Worm (Caenorhabditis elegans) whole organism, midembryonic: ENCODE data around the gene Y57G7A.2.

Source experiments
- flt-1 ChIP-seq: fragments of 200-800 bp; sonication (Bioruptor generic); IDR thresholded peaks from 2 replicates; pipeline ENCODE4 v1.3.6; 2022; ENCODE audit warnings: missing genetic modification characterization, missing compliant biosample characterization
- tab-1 ChIP-seq: fragments of 200-800 bp; sonication (Bioruptor generic); IDR thresholded peaks from 2 replicates; pipeline ENCODE4 v1.3.6; 2022; ENCODE audit warnings: missing genetic modification characterization, missing compliant biosample characterization

DNA sequence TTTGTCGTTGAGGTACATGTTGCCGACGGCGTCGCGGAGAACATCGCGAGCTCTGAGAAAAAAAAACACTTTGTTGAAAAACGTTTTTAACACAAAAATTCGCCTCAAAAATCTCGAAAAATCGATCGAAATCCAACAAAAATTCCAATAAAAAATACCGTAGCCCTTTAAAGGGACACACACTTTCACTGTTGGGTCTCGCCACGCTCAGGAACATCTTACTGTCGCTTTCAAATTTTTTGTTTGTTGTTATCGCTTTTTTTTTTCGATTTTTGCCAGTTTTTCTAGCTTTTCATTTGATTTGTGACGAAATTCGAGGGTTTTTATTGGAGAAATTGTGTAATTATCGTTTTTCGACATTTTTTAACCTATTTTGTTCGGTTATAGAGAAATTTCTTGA lies 10.7 kb downstream of the Y57G7A.2 start:
- TF ChIP-seq tab-1 (GFP tag; lab: Robert Waterston, UW) (no peak), flt-1 (GFP tag; lab: Robert Waterston, UW) (no peak)
